Worm (Caenorhabditis elegans) whole organism, L4/young adult: ENCODE measurements around the gene K07F5.14.

Experiments used
- W03F9.2 ChIP-seq: fragments of 150-350 bp; optimal IDR thresholded peaks from 2 replicates; lab custom pipeline; 2014; ENCODE audit warnings: missing biosample characterization, missing genetic modification characterization
- dao-5 ChIP-seq: sonication (generic microtip); optimal IDR thresholded peaks from 2 replicates; lab custom pipeline; 2016; ENCODE audit warnings: missing genotype, missing genetic modification characterization, moderate library complexity, missing compliant biosample characterization
- him-1 ChIP-seq: sonication (generic microtip); optimal IDR thresholded peaks from 2 replicates; lab custom pipeline; 2016; ENCODE audit warnings: missing genotype, missing genetic modification reagents, missing genetic modification characterization, missing compliant biosample characterization

K07F5.14 gene

ce11 chrIV:9846574-9846973 is 15.4 kb upstream of the K07F5.14 start, which contains the start of gene K07F5.6:
Gene K07F5.6, minus strand, starts transcription at chrIV:9846674.
- no peak for TF ChIP-seq W03F9.2
- no peak for TF ChIP-seq him-1
- TF ChIP-seq dao-5 (tag; lab: Kevin White, UChicago), result no peak

DNA sequence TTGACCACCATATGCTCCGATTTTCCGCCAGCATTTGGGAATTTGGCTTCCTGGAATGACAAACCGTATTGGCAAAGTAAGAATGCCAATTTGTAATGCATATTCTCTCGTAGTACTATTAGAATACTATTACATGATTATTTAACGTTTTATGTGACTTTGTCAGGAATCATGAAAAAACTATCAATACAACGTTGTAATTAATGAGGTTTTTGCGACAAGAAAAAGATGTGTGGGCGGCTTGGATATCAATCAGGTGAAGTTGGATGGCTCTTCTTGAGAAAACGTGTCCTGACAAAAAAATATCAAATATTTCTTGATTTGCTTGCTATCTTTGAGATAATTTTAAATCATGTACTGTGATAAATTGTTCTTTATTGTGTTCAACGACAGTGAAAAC is 13.9 kb upstream of the K07F5.14 start, which contains the start of gene K07F5.7:
K07F5.7 (minus strand) TSS at position 101 of the 400 bp plus-strand sequence.
- TF ChIP-seq him-1, result no peak
- no peak for TF ChIP-seq W03F9.2
- TF ChIP-seq dao-5 (tag; lab: Kevin White, UChicago), result no peak

DNA sequence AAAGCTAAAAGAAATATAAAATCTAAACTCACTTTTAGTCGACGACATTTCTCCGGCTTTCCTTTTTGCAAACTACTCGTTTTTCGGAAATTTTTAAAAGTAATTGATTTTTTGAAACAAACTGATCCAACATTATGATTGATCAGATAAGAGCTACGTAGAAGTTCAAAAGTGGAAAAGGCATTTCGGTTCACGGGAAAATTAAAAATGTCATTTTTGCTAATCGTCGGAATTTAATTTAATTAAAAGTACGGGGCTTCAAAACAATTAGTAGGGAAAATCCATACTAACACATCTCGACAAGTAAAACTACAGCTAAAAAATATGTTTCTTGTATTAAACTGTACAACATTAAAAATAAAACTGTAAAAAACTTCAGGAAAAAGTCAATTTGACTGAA is 12.4 kb upstream of the K07F5.14 start, which contains the start of gene K07F5.8:
K07F5.8 (minus strand) TSS at position 101 of the 400 bp plus-strand sequence.
- no peak for TF ChIP-seq dao-5 (tag; lab: Kevin White, UChicago)
- TF ChIP-seq W03F9.2, result no peak
- no peak for TF ChIP-seq him-1

ce11 chrIV:9850931-9851330 is 11.1 kb upstream of the K07F5.14 start, which contains the start of gene ssp-10:
Gene ssp-10, minus strand, starts transcription at chrIV:9851031.
- no peak for TF ChIP-seq dao-5 (tag; lab: Kevin White, UChicago)

- TF ChIP-seq him-1 (no peak), dao-5 (tag; lab: Kevin White, UChicago) (no peak), W03F9.2 (no peak)
Observed at ce11 chrIV:9852250-9852649, 9.8 kb upstream of the K07F5.14 start, which contains the start of gene ssq-1. Gene ssq-1, plus strand, starts transcription at chrIV:9852550.

DNA sequence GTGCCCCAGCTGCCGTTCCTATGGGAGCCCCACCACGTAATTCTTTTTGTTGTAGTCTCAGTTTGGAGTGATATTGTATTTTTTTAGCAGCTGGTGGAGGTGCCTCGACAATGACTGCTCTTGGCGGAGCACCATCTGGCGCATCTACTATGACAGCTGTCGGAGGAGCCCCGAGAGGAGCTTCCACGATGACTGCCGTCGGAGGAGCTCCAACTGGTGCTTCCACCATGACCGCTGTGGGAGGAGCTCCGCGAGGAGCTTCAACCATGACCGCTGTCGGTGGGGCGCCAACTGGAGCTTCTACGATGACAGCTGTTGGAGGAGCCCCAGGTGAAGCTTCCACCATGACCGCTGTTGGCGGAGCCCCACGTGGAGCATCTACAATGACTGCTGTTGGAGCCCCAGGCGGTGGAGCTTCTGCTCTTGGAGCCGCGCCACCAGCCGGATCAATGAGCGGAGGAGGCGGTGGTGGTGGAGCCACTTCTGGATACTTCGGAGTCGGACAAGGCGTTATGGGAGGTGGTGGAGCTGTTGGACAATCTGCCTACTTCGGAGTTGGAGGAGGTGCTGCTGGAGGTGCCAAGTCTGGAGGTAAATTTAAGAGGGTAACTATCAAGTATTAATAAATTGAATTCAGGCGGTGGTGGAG is 9.1 kb upstream of the K07F5.14 start:
- no peak for TF ChIP-seq dao-5 (tag; lab: Kevin White, UChicago)
- no peak for TF ChIP-seq W03F9.2
- no peak for TF ChIP-seq him-1

ce11 chrIV:9854952-9855351 is 7.1 kb upstream of the K07F5.14 start:
- no peak for TF ChIP-seq him-1
- TF ChIP-seq dao-5 (tag; lab: Kevin White, UChicago), result no peak
- TF ChIP-seq W03F9.2, result no peak

- TF ChIP-seq W03F9.2 (no peak), him-1 (no peak)
Observed at ce11 chrIV:9855712-9856111, 6.3 kb upstream of the K07F5.14 start, which contains the start of gene K07F5.12. Gene K07F5.12, plus strand, starts transcription at chrIV:9856012.

DNA sequence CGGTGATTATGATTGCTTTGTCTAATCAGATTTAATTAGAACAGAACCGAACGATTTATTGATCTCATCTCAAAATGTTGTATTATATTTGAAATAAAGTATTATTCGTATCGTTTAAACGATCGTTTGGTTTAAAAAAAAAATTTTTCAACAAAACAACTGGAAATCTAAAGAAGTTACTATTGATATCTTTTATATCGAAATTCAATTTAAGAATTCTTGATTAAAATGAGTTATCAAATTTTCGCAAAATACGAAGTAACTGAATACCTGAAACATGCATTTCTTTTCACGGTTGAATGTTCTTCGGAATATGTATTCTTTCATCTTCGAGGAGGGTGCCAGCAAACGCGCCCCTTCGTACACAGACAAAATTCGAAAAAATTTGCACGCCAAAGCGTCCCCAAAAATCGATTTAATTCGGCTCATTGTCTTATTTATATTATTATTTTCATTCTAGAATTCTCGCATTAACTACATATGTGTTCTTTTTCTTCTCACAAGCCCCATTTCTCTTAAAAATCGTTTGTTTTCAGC is 4.0 kb upstream of the K07F5.14 start, which contains the start of gene npp-1:
npp-1 (plus strand) TSS at position 537 of the 537 bp plus-strand sequence.
- TF ChIP-seq W03F9.2 (peak; percentile 75), him-1 (no peak)

DNA sequence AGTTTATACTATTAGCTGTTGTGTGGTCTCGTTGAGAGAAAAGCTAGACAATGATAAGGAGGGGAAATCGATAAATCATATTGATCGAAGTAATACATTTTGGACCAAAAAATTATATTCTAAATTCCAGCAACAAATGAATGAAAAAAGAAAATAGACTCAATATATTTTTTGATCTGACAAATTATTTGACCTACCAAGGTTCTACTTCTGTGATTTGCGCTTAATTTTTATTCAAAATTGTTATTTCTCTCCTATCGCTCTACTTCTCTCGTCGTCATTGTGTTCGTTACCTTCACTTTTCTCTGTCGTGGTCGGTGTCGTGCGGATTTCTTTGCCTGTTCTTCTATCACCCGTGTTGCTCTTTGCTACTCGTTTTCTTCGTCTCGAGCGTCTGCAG is 3.1 kb upstream of the K07F5.14 start:
- TF ChIP-seq him-1, result no peak
- TF ChIP-seq W03F9.2, result no peak
- no peak for TF ChIP-seq dao-5 (tag; lab: Kevin White, UChicago)

ce11 chrIV:9863817-9864216 is 1.8 kb downstream of the K07F5.14 start, which contains the start of gene K07F5.16:
Gene K07F5.16, plus strand, starts transcription at chrIV:9864117.
- TF ChIP-seq him-1 (no peak), W03F9.2 (no peak), dao-5 (tag; lab: Kevin White, UChicago) (no peak)

ce11 chrIV:9864778-9865177 is 2.8 kb downstream of the K07F5.14 start, which contains the start of the genes K07F5.15 and K07F5.22:
Gene K07F5.15, plus strand, starts transcription at chrIV:9865078.
Gene K07F5.22, plus strand, starts transcription at chrIV:9865078.
- no peak for TF ChIP-seq him-1
- TF ChIP-seq dao-5 (tag; lab: Kevin White, UChicago), result no peak
- no peak for TF ChIP-seq W03F9.2

- no peak for TF ChIP-seq him-1
- no peak for TF ChIP-seq dao-5 (tag; lab: Kevin White, UChicago)
- TF ChIP-seq W03F9.2, result no peak
Observed at ce11 chrIV:9866865-9867264, 4.8 kb downstream of the K07F5.14 start.

DNA sequence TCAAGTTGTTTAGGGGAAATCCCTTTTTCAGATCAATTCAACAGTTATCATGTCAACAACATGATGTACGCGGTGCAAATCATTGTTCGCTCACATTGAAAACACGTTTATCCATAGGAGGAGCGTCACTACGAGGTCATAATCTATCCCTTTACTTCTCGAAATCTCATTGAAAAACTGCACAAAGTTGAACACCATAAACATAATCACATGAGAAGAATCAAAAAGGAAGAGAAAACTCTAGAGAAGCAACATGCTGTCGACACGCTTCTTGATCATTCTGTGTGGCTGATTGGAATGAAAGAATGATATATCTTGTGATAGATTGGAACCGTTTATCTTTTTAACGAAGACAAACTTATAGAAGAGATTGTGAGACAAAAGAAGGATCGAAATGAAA is 5.9 kb downstream of the K07F5.14 start:
- TF ChIP-seq dao-5 (tag; lab: Kevin White, UChicago), result no peak
- no peak for TF ChIP-seq him-1
- no peak for TF ChIP-seq W03F9.2

DNA sequence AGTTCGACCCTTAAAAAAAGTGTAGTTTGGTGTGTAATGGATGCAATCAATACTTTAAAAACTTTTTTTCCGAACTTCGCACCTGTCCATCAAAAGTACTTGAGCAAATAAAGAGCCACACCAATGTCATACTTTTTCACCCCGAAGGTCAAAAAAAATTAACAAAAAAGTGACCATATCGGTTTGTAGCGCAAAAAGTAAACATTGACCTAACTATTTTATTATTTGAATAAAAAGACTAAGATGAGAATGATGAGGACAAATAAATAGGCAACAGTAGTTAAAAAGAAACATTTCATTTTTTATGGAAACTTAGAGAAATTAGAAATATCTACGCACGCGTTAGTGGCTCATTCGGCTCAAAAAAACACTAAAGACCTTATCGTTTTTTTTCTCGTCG is 7.3 kb downstream of the K07F5.14 start:
- TF ChIP-seq dao-5 (tag; lab: Kevin White, UChicago) (no peak), him-1 (no peak), W03F9.2 (no peak)
